Worm (Caenorhabditis elegans): ENCODE results near the gene her-1.

- TF ChIP-seq rbr-2 (tag; optimal IDR thresholded peaks at IDR 0.05) (peak; percentile 34), lir-3 (tag; optimal IDR thresholded peaks at IDR 0.05) (no peak), nhr-111 (GFP tag; optimal IDR thresholded peaks at IDR 0.05) (no peak), unc-62 (GFP tag; optimal IDR thresholded peaks at IDR 0.05 in 1 of 2) (no peak), unc-62 (tag; optimal IDR thresholded peaks at IDR 0.05) (no peak), jun-1 (tag; optimal IDR thresholded peaks at IDR 0.05) (no peak), mdl-1 (tag; optimal IDR thresholded peaks at IDR 0.05) (peak in 1 of 2 experiments; percentile 33), pha-4 (GFP tag; IDR thresholded peaks at IDR 0.05) (no peak), pha-4 (tag; optimal IDR thresholded peaks at IDR 0.05) (peak; percentile 67), lin-39 (tag; optimal IDR thresholded peaks at IDR 0.05) (no peak), lsy-2 (tag; optimal IDR thresholded peaks at IDR 0.05) (peak in 1 of 2 experiments; percentile 89), fos-1 (tag; optimal IDR thresholded peaks at IDR 0.05) (no peak)
These were observed 32.8 kb downstream of the her-1 start, which contains the start of the genes aagr-3 and drap-1 for ce11 chrV:9729462-9730162.
